Worm (Caenorhabditis elegans): Measurements from ENCODE around the gene fax-1.

fax-1 gene

ce11 chrX:3202350-3202749, 3.2 kb upstream of the fax-1 start:
- TF ChIP-seq sup-37 (GFP tag; optimal IDR thresholded peaks at IDR 0.05) (no peak), tlp-1 (tag; optimal IDR thresholded peaks at IDR 0.05) (no peak), aha-1 (tag; optimal IDR thresholded peaks at IDR 0.05) (no peak), pax-3 (tag; optimal IDR thresholded peaks at IDR 0.05) (no peak), nhr-90 (tag; optimal IDR thresholded peaks at IDR 0.05; ENCODE audit: poor library complexity) (no peak), zag-1 (tag; optimal IDR thresholded peaks at IDR 0.05) (no peak), fkh-8 (tag; optimal IDR thresholded peaks at IDR 0.05) (no peak), lin-35 (GFP tag; optimal IDR thresholded peaks at IDR 0.05) (no peak), ets-5 (GFP tag; IDR thresholded peaks at IDR 0.05) (no peak), ceh-82 (tag; optimal IDR thresholded peaks at IDR 0.05) (no peak), grh-1 (GFP tag; IDR thresholded peaks at IDR 0.05) (no peak), nhr-84 (tag; optimal IDR thresholded peaks at IDR 0.05) (no peak), nhr-47 (tag; optimal IDR thresholded peaks at IDR 0.05) (no peak), unc-30 (tag; optimal IDR thresholded peaks at IDR 0.05) (no peak), egl-27 (tag; optimal IDR thresholded peaks at IDR 0.05) (no peak), isw-1 (GFP tag; IDR thresholded peaks at IDR 0.05) (no peak), dsc-1 (tag; optimal IDR thresholded peaks at IDR 0.05) (no peak), irx-1 (tag; optimal IDR thresholded peaks at IDR 0.05) (no peak), zip-4 (GFP tag; optimal IDR thresholded peaks at IDR 0.05) (no peak), unc-98 (GFP tag; IDR thresholded peaks at IDR 0.05) (no peak)

- no peak for TF ChIP-seq jun-1 (tag; optimal IDR thresholded peaks at IDR 0.05)
- TF ChIP-seq dsc-1 (tag; optimal IDR thresholded peaks at IDR 0.05): no peak
- peak; percentile 28 for TF ChIP-seq tbx-2 (tag; optimal IDR thresholded peaks at IDR 0.05)
- TF ChIP-seq ama-1 (optimal IDR thresholded peaks at IDR 0.05): no peak
- TF ChIP-seq snpc-4 (tag; optimal IDR thresholded peaks at IDR 0.05): no peak
- peak; percentile 38 for TF ChIP-seq lin-14 (GFP tag; optimal IDR thresholded peaks at IDR 0.05)
- no peak for TF ChIP-seq nhr-76 (tag; optimal IDR thresholded peaks at IDR 0.05)
- TF ChIP-seq efl-1 (optimal IDR thresholded peaks at IDR 0.05): no peak
- TF ChIP-seq efl-1 (GFP tag; optimal IDR thresholded peaks at IDR 0.05 in 1 of 2): no peak
- TF ChIP-seq ceh-88 (GFP tag; IDR thresholded peaks at IDR 0.05): no peak
- TF ChIP-seq Y116A8C.19 (tag; optimal IDR thresholded peaks at IDR 0.05; ENCODE audit: borderline replicate concordance): no peak
- TF ChIP-seq C34B4.2 (tag; optimal IDR thresholded peaks at IDR 0.05): no peak
- TF ChIP-seq isw-1 (GFP tag; IDR thresholded peaks at IDR 0.05): no peak
- TF ChIP-seq nhr-11 (tag; optimal IDR thresholded peaks at IDR 0.05): no peak
- no peak for TF ChIP-seq unc-98 (GFP tag; IDR thresholded peaks at IDR 0.05)
- TF ChIP-seq C04F5.9 (tag; optimal IDR thresholded peaks at IDR 0.05): no peak
- TF ChIP-seq tlp-1 (tag; optimal IDR thresholded peaks at IDR 0.05): no peak
Observed at ce11 chrX:3197319-3197718, 1.8 kb downstream of the fax-1 start.

- TF ChIP-seq mef-2 (tag; optimal IDR thresholded peaks at IDR 0.05) (no peak), fkh-10 (GFP tag; optimal IDR thresholded peaks at IDR 0.05) (peak; percentile 46), ces-1 (GFP tag; optimal IDR thresholded peaks at IDR 0.05) (peak; percentile 56), aly-2 (tag; optimal IDR thresholded peaks at IDR 0.05) (no peak), lin-14 (GFP tag; optimal IDR thresholded peaks at IDR 0.05) (peak; percentile 35)
Observed at ce11 chrX:3191353-3192065, 7.6 kb downstream of the fax-1 start.

- no peak for TF ChIP-seq dsc-1 (tag; optimal IDR thresholded peaks at IDR 0.05)
- TF ChIP-seq lin-14 (GFP tag; optimal IDR thresholded peaks at IDR 0.05): peak; percentile 12
Observed at ce11 chrX:3190193-3190592, 9.0 kb downstream of the fax-1 start.
